Worm (Caenorhabditis elegans) whole organism, mixed stage, embryonic: Measurements from ENCODE around the gene dsb-3.

ENCODE experiments used
- M03D4.4 ChIP-seq: sonication (generic microtip); optimal IDR thresholded peaks from 2 replicates; lab custom pipeline; 2017; ENCODE audit warnings: mild to moderate bottlenecking, missing genetic modification characterization, missing compliant biosample characterization
- bed-3 ChIP-seq: fragments of 200-800 bp; sonication (Bioruptor generic); optimal IDR thresholded peaks from 3 replicates; lab custom pipeline; 2018; ENCODE audit warnings: mild to moderate bottlenecking, missing genetic modification characterization, moderate library complexity, missing compliant biosample characterization
- ceh-39 ChIP-seq: fragments of 150-350 bp; optimal IDR thresholded peaks from 2 replicates; lab custom pipeline; 2014; ENCODE audit warnings: missing biosample characterization, missing genetic modification characterization
- ceh-43 ChIP-seq: fragments of 200-800 bp; sonication (Bioruptor generic); optimal IDR thresholded peaks from 2 replicates; lab custom pipeline; 2018; ENCODE audit warnings: mild to moderate bottlenecking, missing genetic modification characterization, moderate library complexity, missing compliant biosample characterization
- ceh-83 ChIP-seq: fragments of 200-800 bp; sonication (Bioruptor generic); optimal IDR thresholded peaks from 2 replicates; lab custom pipeline; 2018; ENCODE audit warnings: mild to moderate bottlenecking, missing genetic modification characterization, missing compliant biosample characterization
- ces-1 ChIP-seq: fragments of 150-350 bp; optimal IDR thresholded peaks from 2 replicates; lab custom pipeline; 2014; ENCODE audit warnings: missing biosample characterization, missing genetic modification reagents, missing genetic modification characterization
- drap-1 ChIP-seq: fragments of 200-800 bp; sonication (Bioruptor generic); optimal IDR thresholded peaks from 3 replicates; lab custom pipeline; 2018; ENCODE audit warnings: mild to moderate bottlenecking, missing genetic modification characterization, missing compliant biosample characterization
- elt-1 ChIP-seq: sonication (generic microtip); optimal IDR thresholded peaks from 2 replicates; lab custom pipeline; 2017; ENCODE audit warnings: missing genetic modification characterization, mild to moderate bottlenecking, missing compliant biosample characterization, antibody characterized with exemption, moderate library complexity, borderline replicate concordance; ENCODE audit not compliant: insufficient read depth
- elt-3 ChIP-seq: fragments of 150-350 bp; optimal IDR thresholded peaks from 2 replicates; lab custom pipeline; 2014; ENCODE audit warnings: missing biosample characterization, missing genetic modification characterization
- flh-1 ChIP-seq: fragments of 200-800 bp; sonication (Bioruptor generic); optimal IDR thresholded peaks from 2 replicates; lab custom pipeline; 2018; ENCODE audit warnings: mild to moderate bottlenecking, missing genetic modification characterization, moderate library complexity, missing compliant biosample characterization
- ham-2 ChIP-seq: fragments of 200-800 bp; sonication (Bioruptor generic); optimal IDR thresholded peaks from 2 replicates; lab custom pipeline; 2018; ENCODE audit warnings: mild to moderate bottlenecking, missing genetic modification characterization, missing compliant biosample characterization
- hlh-1 ChIP-seq: fragments of 150-350 bp; optimal IDR thresholded peaks from 2 replicates; lab custom pipeline; 2014; ENCODE audit warnings: missing biosample characterization, missing genetic modification reagents, missing genetic modification characterization
- lin-13 ChIP-seq: fragments of 150-350 bp; optimal IDR thresholded peaks from 2 replicates; lab custom pipeline; 2014; ENCODE audit warnings: missing biosample characterization, missing genetic modification characterization
- lin-32 ChIP-seq: fragments of 200-800 bp; sonication (Bioruptor generic); optimal IDR thresholded peaks from 2 replicates; lab custom pipeline; 2018; ENCODE audit warnings: mild to moderate bottlenecking, missing genetic modification characterization, missing compliant biosample characterization
- lsy-2 ChIP-seq: fragments of 150-350 bp; optimal IDR thresholded peaks from 2 replicates; lab custom pipeline; 2014; ENCODE audit warnings: missing biosample characterization, missing genetic modification characterization
- mab-5 ChIP-seq: fragments of 150-350 bp; optimal IDR thresholded peaks from 2 replicates; lab custom pipeline; 2014; ENCODE audit warnings: missing biosample characterization, missing genetic modification characterization
- mep-1 ChIP-seq: fragments of 150-350 bp; optimal IDR thresholded peaks from 2 replicates; lab custom pipeline; 2017; ENCODE audit warnings: missing biosample characterization, missing genetic modification reagents, missing genetic modification characterization, inconsistent platforms
- mls-2 ChIP-seq: sonication (generic microtip); optimal IDR thresholded peaks from 2 replicates; lab custom pipeline; 2016; ENCODE audit warnings: mild to moderate bottlenecking, missing genetic modification characterization, moderate library complexity, missing compliant biosample characterization
- nhr-12 ChIP-seq: fragments of 150-350 bp; optimal IDR thresholded peaks from 2 replicates; lab custom pipeline; 2014; ENCODE audit warnings: missing biosample characterization, missing genetic modification characterization
- nhr-2 ChIP-seq: fragments of 150-350 bp; optimal IDR thresholded peaks from 2 replicates; lab custom pipeline; 2014; ENCODE audit warnings: missing biosample characterization, missing genetic modification characterization
- nhr-237 ChIP-seq: fragments of 150-350 bp; optimal IDR thresholded peaks from 2 replicates; lab custom pipeline; 2014; ENCODE audit warnings: missing biosample characterization, missing genetic modification characterization
- nhr-28 ChIP-seq: fragments of 150-350 bp; optimal IDR thresholded peaks from 2 replicates; lab custom pipeline; 2014; ENCODE audit warnings: missing biosample characterization, missing genetic modification characterization
- nhr-76 ChIP-seq: sonication (generic microtip); optimal IDR thresholded peaks from 2 replicates; lab custom pipeline; 2017; ENCODE audit warnings: missing biosample characterization, missing genetic modification characterization
- pha-4 ChIP-seq: fragments of 150-350 bp; optimal IDR thresholded peaks from 2 replicates; lab custom pipeline; 2018; ENCODE audit warnings: missing biosample characterization, missing genetic modification reagents, missing genetic modification characterization
- sem-2 ChIP-seq: fragments of 200-800 bp; sonication (Bioruptor generic); optimal IDR thresholded peaks from 2 replicates; lab custom pipeline; 2018; ENCODE audit warnings: mild to moderate bottlenecking, missing genetic modification characterization, missing compliant biosample characterization
- sptf-1 ChIP-seq: sonication (generic microtip); optimal IDR thresholded peaks from 2 replicates; lab custom pipeline; 2017; ENCODE audit warnings: mild to moderate bottlenecking, missing genetic modification characterization, moderate library complexity, missing compliant biosample characterization
- tbx-8 ChIP-seq: fragments of 200-800 bp; sonication (Bioruptor generic); optimal IDR thresholded peaks from 2 replicates; lab custom pipeline; 2018; ENCODE audit warnings: mild to moderate bottlenecking, missing genetic modification characterization, moderate library complexity, missing compliant biosample characterization
- unc-120 ChIP-seq: sonication (generic microtip); optimal IDR thresholded peaks from 2 replicates; lab custom pipeline; 2017; ENCODE audit warnings: missing genetic modification characterization, missing compliant biosample characterization; ENCODE audit not compliant: poor library complexity, severe bottlenecking
- unc-39 ChIP-seq: fragments of 150-350 bp; optimal IDR thresholded peaks from 2 replicates; lab custom pipeline; 2014; ENCODE audit warnings: missing biosample characterization, missing genetic modification characterization
- unc-62 ChIP-seq: fragments of 150-350 bp; optimal IDR thresholded peaks from 2 replicates; lab custom pipeline; 2014; ENCODE audit warnings: missing biosample characterization, missing genetic modification reagents, missing genetic modification characterization
- zip-8 ChIP-seq: fragments of 150-350 bp; optimal IDR thresholded peaks from 2 replicates; lab custom pipeline; 2014; ENCODE audit warnings: missing biosample characterization, missing genetic modification characterization
- ztf-11 ChIP-seq: fragments of 150-350 bp; optimal IDR thresholded peaks from 2 replicates; lab custom pipeline; 2014; ENCODE audit warnings: missing biosample characterization, missing genetic modification characterization

Gene dsb-3

DNA sequence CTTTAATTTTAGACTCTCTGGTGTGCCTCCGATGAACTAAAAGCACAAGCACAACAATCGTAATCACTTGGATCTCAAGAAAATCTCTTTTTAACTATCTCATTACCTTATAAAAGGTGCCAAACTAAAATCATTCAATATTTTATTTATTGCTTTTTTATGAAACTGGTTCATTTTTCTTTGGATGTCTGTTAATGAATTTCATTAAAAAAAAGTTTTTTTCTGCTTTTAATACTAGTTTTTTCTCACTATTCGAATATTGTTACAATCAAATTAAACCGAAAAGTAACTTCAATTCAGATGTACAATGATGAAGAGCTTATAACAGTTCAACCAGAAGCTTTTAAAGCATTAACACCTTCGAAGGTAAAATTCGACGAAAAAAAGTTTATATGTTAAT is 16.3 kb upstream of the dsb-3 start, which contains the start of gene swd-2.1:
swd-2.1 (plus strand) TSS at position 301 of the 400 bp plus-strand sequence.
- no peak for TF ChIP-seq bed-3 (GFP tag; lab: Kevin White, UChicago)
- no peak for TF ChIP-seq nhr-12 (tag; lab: Kevin White, UChicago)
- no peak for TF ChIP-seq ham-2 (GFP tag; lab: Kevin White, UChicago)
- no peak for TF ChIP-seq pha-4 (tag; lab: Kevin White, UChicago)
- TF ChIP-seq unc-39: no peak
- TF ChIP-seq lin-32 (GFP tag; lab: Kevin White, UChicago): no peak
- TF ChIP-seq ceh-43 (GFP tag; lab: Kevin White, UChicago): no peak
- TF ChIP-seq sem-2 (GFP tag; lab: Kevin White, UChicago): no peak
- TF ChIP-seq nhr-76 (tag; lab: Kevin White, UChicago): no peak

DNA sequence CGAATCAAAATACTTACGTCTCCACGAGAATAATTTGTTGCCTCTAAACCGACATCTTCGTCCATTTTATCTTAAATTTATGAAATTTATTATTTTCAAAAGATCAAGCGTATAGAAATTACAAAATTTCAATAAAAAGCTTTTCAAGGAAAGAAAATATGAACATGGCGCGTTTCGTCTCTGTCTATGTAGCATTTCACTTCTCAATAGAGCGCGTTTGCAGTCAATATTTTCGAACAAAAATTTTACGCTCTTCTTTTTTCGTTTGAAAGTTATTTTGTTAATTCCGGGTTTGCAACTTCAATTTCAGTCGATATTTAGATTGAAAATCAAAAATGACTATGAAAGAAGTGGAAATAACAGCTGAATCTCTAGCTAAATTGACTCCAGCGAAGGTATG is 14.8 kb upstream of the dsb-3 start, which contains the start of the genes hcf-1 and swd-2.2:
hcf-1 (minus strand) TSS at position 70 of the 400 bp plus-strand sequence.
swd-2.2 (plus strand) TSS at position 206 of the 400 bp plus-strand sequence.
- no peak for TF ChIP-seq mab-5 (tag; lab: Kevin White, UChicago)
- peak; percentile 26 for TF ChIP-seq nhr-237 (tag; lab: Kevin White, UChicago)
- TF ChIP-seq ceh-83 (GFP tag; lab: Kevin White, UChicago): no peak
- no peak for TF ChIP-seq lin-13
- no peak for TF ChIP-seq M03D4.4 (tag; lab: Kevin White, UChicago)
- no peak for TF ChIP-seq nhr-76 (tag; lab: Kevin White, UChicago)
- TF ChIP-seq pha-4 (tag; lab: Kevin White, UChicago): peak; percentile 21
- TF ChIP-seq mep-1: peak; percentile 40

- no peak for TF ChIP-seq nhr-2 (tag; lab: Kevin White, UChicago)
- no peak for TF ChIP-seq elt-1
- TF ChIP-seq sptf-1: no peak
- TF ChIP-seq mab-5 (tag; lab: Kevin White, UChicago): no peak
- TF ChIP-seq pha-4 (tag; lab: Kevin White, UChicago): no peak
Measured at ce11 chrIV:7770162-7770561, 10.7 kb upstream of the dsb-3 start, which contains the start of gene rdl-1. TSS of gene rdl-1 (minus strand) at chrIV:7770262.

ce11 chrIV:7764319-7764718 is 4.9 kb upstream of the dsb-3 start:
- TF ChIP-seq lin-13: no peak
- TF ChIP-seq, all 35 proteins: peak for 0

- no peak for TF ChIP-seq nhr-2 (tag; lab: Kevin White, UChicago)
- TF ChIP-seq ztf-11: no peak
- TF ChIP-seq nhr-28: no peak
- TF ChIP-seq lsy-2 (tag; lab: Kevin White, UChicago): no peak
- TF ChIP-seq ceh-83 (GFP tag; lab: Kevin White, UChicago): no peak
- no peak for TF ChIP-seq sem-2 (GFP tag; lab: Kevin White, UChicago)
- TF ChIP-seq elt-3 (tag; lab: Kevin White, UChicago): no peak
- TF ChIP-seq bed-3 (GFP tag; lab: Kevin White, UChicago): no peak
- TF ChIP-seq zip-8 (tag; lab: Kevin White, UChicago): no peak
- TF ChIP-seq mab-5 (tag; lab: Kevin White, UChicago): no peak
- no peak for TF ChIP-seq unc-39
- no peak for TF ChIP-seq hlh-1 (tag; lab: Kevin White, UChicago)
- no peak for TF ChIP-seq mls-2
- no peak for TF ChIP-seq ces-1 (GFP tag; lab: Kevin White, UChicago)
Measured at ce11 chrIV:7763748-7764147, 4.3 kb upstream of the dsb-3 start, which contains the start of the genes C46A5.6 and C46A5.1. TSS of gene C46A5.6 (minus strand) at chrIV:7763848. TSS of gene C46A5.1 (plus strand) at chrIV:7763931.

- TF ChIP-seq tbx-8 (GFP tag; lab: Kevin White, UChicago) (no peak), lsy-2 (tag; lab: Kevin White, UChicago) (no peak), flh-1 (GFP tag; lab: Kevin White, UChicago) (no peak), ceh-39 (tag; lab: Kevin White, UChicago) (no peak), sem-2 (GFP tag; lab: Kevin White, UChicago) (no peak), mls-2 (no peak), unc-120 (tag; lab: Kevin White, UChicago) (no peak), mep-1 (no peak), nhr-2 (tag; lab: Kevin White, UChicago) (no peak), unc-62 (no peak), hlh-1 (tag; lab: Kevin White, UChicago) (no peak), drap-1 (GFP tag; lab: Kevin White, UChicago) (no peak), elt-1 (no peak)
- TF ChIP-seq, all 35 proteins: peak for 0
Measured at ce11 chrIV:7760117-7760516, 690 bp upstream of the dsb-3 start, which contains the start of gene del-7. TSS of gene del-7 (plus strand) at chrIV:7760417.
